Worm (Caenorhabditis elegans): ENCODE measurements around the gene drl-1.

ce11 chrIV:324759-325158 is at the start of gene drl-1:
- TF ChIP-seq hmg-4 (GFP tag; optimal IDR thresholded peaks at IDR 0.05) (no peak), flt-1 (GFP tag; IDR thresholded peaks at IDR 0.05) (no peak), ama-1 (optimal IDR thresholded peaks at IDR 0.05) (no peak), pes-1 (GFP tag; IDR thresholded peaks at IDR 0.05) (no peak), sea-1 (GFP tag; conservative IDR thresholded peaks at IDR 0.05) (no peak), hmbx-1 (tag; optimal IDR thresholded peaks at IDR 0.05) (no peak), B0310.2 (tag; optimal IDR thresholded peaks at IDR 0.05) (no peak), tbx-37 (GFP tag; conservative IDR thresholded peaks at IDR 0.05) (no peak), aly-1 (tag; optimal IDR thresholded peaks at IDR 0.05) (no peak)

Data from whole organism, early embryonic.